Fruit fly (Drosophila melanogaster): ENCODE results near the gene NijA.
A peak's percentile ranks its signal among the peaks of the same experiment; 100 is the strongest.

NijA gene

dm6 chr3L:10745547-10746189 lies 49.0 kb upstream of the NijA start (continued):
- TF ChIP-seq CG10147 (GFP tag; optimal IDR thresholded peaks at IDR 0.05) (peak; percentile 6), cas (GFP tag; IDR thresholded peaks at IDR 0.05) (no peak), Six4 (GFP tag; optimal IDR thresholded peaks at IDR 0.05) (peak; percentile 47), klu (GFP tag; IDR thresholded peaks at IDR 0.05) (no peak), CG1792 (GFP tag; optimal IDR thresholded peaks at IDR 0.05) (no peak), CG8765 (GFP tag; IDR thresholded peaks at IDR 0.05) (no peak), CG10543 (GFP tag; optimal IDR thresholded peaks at IDR 0.05) (no peak), phol (tag; optimal IDR thresholded peaks at IDR 0.05) (peak; percentile 68), NC2α (GFP tag; optimal IDR thresholded peaks at IDR 0.05) (no peak), Deaf1 (tag; optimal IDR thresholded peaks at IDR 0.05) (peak; percentile 12), CG2678 (tag; optimal IDR thresholded peaks at IDR 0.05) (peak; percentile 60), CG12104 (GFP tag; optimal IDR thresholded peaks at IDR 0.05) (no peak), Pdp1 (GFP tag; optimal IDR thresholded peaks at IDR 0.05) (peak; percentile 47 to 53), dmrt11E (tag; optimal IDR thresholded peaks at IDR 0.05) (peak; percentile 13), fu2 (GFP tag; optimal IDR thresholded peaks at IDR 0.05) (no peak), CG8388 (GFP tag; optimal IDR thresholded peaks at IDR 0.05) (peak; percentile 65), Neu2 (GFP tag; optimal IDR thresholded peaks at IDR 0.05; ENCODE audit: borderline replicate concordance) (no peak), zen (tag; optimal IDR thresholded peaks at IDR 0.05) (no peak), CG4707 (GFP tag; optimal IDR thresholded peaks at IDR 0.05) (no peak), CG2120 (GFP tag; optimal IDR thresholded peaks at IDR 0.05) (no peak), CG6689 (GFP tag; IDR thresholded peaks at IDR 0.05) (peak; percentile 71), CG32767 (GFP tag; IDR thresholded peaks at IDR 0.05) (0 out of 2 replicates have a peak, but pooled peaks have one; percentile 21), CG10209 (GFP tag; optimal IDR thresholded peaks at IDR 0.05) (peak; percentile 39), CG5953 (GFP tag; IDR thresholded peaks at IDR 0.05) (no peak), CG15269 (tag; optimal IDR thresholded peaks at IDR 0.05) (peak; percentile 41), MTF-1 (GFP tag; optimal IDR thresholded peaks at IDR 0.05; ENCODE audit: borderline replicate concordance) (no peak), CG6175 (GFP tag; IDR thresholded peaks at IDR 0.05) (no peak), Dip3 (GFP tag; optimal IDR thresholded peaks at IDR 0.05) (no peak), ash1 (GFP tag; optimal IDR thresholded peaks at IDR 0.05) (no peak), Chrac-16 (GFP tag; optimal IDR thresholded peaks at IDR 0.05) (peak; percentile 17), pum (GFP tag; optimal IDR thresholded peaks at IDR 0.05) (peak; percentile 47), ato (GFP tag; IDR thresholded peaks at IDR 0.05; ENCODE audit: partially characterized antibody) (no peak), bsh (GFP tag; optimal IDR thresholded peaks at IDR 0.05) (peak in 1 of 2 experiments; percentile 55), Xbp1 (GFP tag; optimal IDR thresholded peaks at IDR 0.05) (peak; percentile 61), Max (GFP tag; optimal IDR thresholded peaks at IDR 0.05) (peak; percentile 1), sim (GFP tag; IDR thresholded peaks at IDR 0.05) (no peak), bab2 (GFP tag; optimal IDR thresholded peaks at IDR 0.05) (peak; percentile 57), grau (tag; optimal IDR thresholded peaks at IDR 0.05) (peak; percentile 47), sqz (GFP tag; optimal IDR thresholded peaks at IDR 0.05) (no peak), da (GFP tag; optimal IDR thresholded peaks at IDR 0.05) (no peak), Rx (GFP tag; IDR thresholded peaks at IDR 0.05) (peak; percentile 34; the same call in 1 of the 2 replicates), nau (GFP tag; optimal IDR thresholded peaks at IDR 0.05) (peak; percentile 16), chif (GFP tag; optimal IDR thresholded peaks at IDR 0.05) (peak in 1 of 2 experiments; percentile 1), Elba2 (GFP tag; optimal IDR thresholded peaks at IDR 0.05) (no peak), CG4404 (GFP tag; IDR thresholded peaks at IDR 0.05) (peak; percentile 33; the same call in 1 of the 2 replicates), dysf (GFP tag; IDR thresholded peaks at IDR 0.05) (peak; percentile 79), CG42726 (GFP tag; IDR thresholded peaks at IDR 0.05; ENCODE audit: partially characterized antibody) (no peak), Hr3 (GFP tag; optimal IDR thresholded peaks at IDR 0.05) (peak; percentile 44), CG2116 (GFP tag; optimal IDR thresholded peaks at IDR 0.05) (no peak), Usf (GFP tag; optimal IDR thresholded peaks at IDR 0.05) (no peak)
